Fruit fly (Drosophila melanogaster) whole organism, embryonic: ENCODE measurements around the gene CG6733.

Experiments
- Aef1 ChIP-seq: fragments of 200-800 bp; sonication (Bioruptor generic); IDR thresholded peaks from 3 replicates; pipeline ENCODE4 v1.3.6; 2022; ENCODE audit warnings: missing biosample characterization, missing genetic modification characterization
- Awh ChIP-seq: fragments of 200-800 bp; sonication (Bioruptor generic); IDR thresholded peaks from 2 replicates; pipeline ENCODE4, ENCODE4 v1.3.6; 2022; ENCODE audit warnings: missing biosample characterization, missing genetic modification characterization
- Bdp1 ChIP-seq: fragments of 200-800 bp; sonication (Bioruptor generic); optimal IDR thresholded peaks from 3 replicates; lab custom pipeline; 2016; ENCODE audit warnings: missing biosample characterization, missing genetic modification characterization
- CG10462 ChIP-seq: fragments of 200-800 bp; sonication (Bioruptor generic); optimal IDR thresholded peaks from 2 replicates; lab custom pipeline; 2016; ENCODE audit warnings: missing biosample characterization, missing genetic modification characterization
- CG11456 ChIP-seq: fragments of 200-800 bp; sonication (Bioruptor generic); IDR thresholded peaks from 3 replicates; pipeline ENCODE4 v1.3.6; 2022; ENCODE audit warnings: missing biosample characterization, missing genetic modification characterization
- CG11560 ChIP-seq: fragments of 200-800 bp; sonication (Bioruptor generic); IDR thresholded peaks from 3 replicates; pipeline ENCODE4 v1.3.6; 2022; ENCODE audit warnings: missing biosample characterization, missing genetic modification characterization
- CG12659 ChIP-seq: fragments of 200-800 bp; sonication (Bioruptor generic); optimal IDR thresholded peaks from 3 replicates; lab custom pipeline; 2017; ENCODE audit warnings: mild to moderate bottlenecking, missing biosample characterization, missing genetic modification reagents, missing genetic modification characterization
- CG12942 ChIP-seq: fragments of 200-800 bp; sonication (Bioruptor generic); optimal IDR thresholded peaks from 3 replicates; lab custom pipeline; 2016; ENCODE audit warnings: missing biosample characterization, missing genetic modification characterization
- CG13775 ChIP-seq: fragments of 200-800 bp; sonication (Bioruptor generic); optimal IDR thresholded peaks from 3 replicates; lab custom pipeline; 2017; ENCODE audit warnings: missing biosample characterization, mild to moderate bottlenecking, missing genetic modification characterization
- CG14710 ChIP-seq: fragments of 200-800 bp; sonication (Bioruptor generic); optimal IDR thresholded peaks from 3 replicates; lab custom pipeline; 2019; ENCODE audit warnings: missing biosample characterization, mild to moderate bottlenecking, missing genetic modification characterization, moderate library complexity
- CG14965 ChIP-seq: fragments of 200-800 bp; sonication (Bioruptor generic); optimal IDR thresholded peaks from 2 replicates; lab custom pipeline; 2016; ENCODE audit warnings: missing biosample characterization, missing genetic modification characterization, borderline replicate concordance
- CG15269 ChIP-seq: fragments of 200-800 bp; sonication (Bioruptor generic); optimal IDR thresholded peaks from 2 replicates; lab custom pipeline; 2018; ENCODE audit warnings: missing biosample characterization, mild to moderate bottlenecking, missing genetic modification characterization, moderate library complexity
- CG17359 ChIP-seq: fragments of 200-800 bp; sonication (Bioruptor generic); optimal IDR thresholded peaks from 3 replicates; lab custom pipeline; 2018; ENCODE audit warnings: missing biosample characterization, mild to moderate bottlenecking, missing genetic modification characterization, moderate library complexity
- CG1792 ChIP-seq: fragments of 200-800 bp; sonication (Bioruptor generic); optimal IDR thresholded peaks from 2 replicates; lab custom pipeline; 2016; ENCODE audit warnings: missing biosample characterization, missing genetic modification characterization
- CG18476 ChIP-seq: fragments of 200-800 bp; sonication (Bioruptor generic); optimal IDR thresholded peaks from 2 replicates; lab custom pipeline; 2016; ENCODE audit warnings: missing biosample characterization, mild to moderate bottlenecking, missing genetic modification characterization
- CG2129 ChIP-seq: fragments of 200-800 bp; sonication (Bioruptor generic); IDR thresholded peaks from 2 replicates; pipeline ENCODE4 v1.3.6; 2022; ENCODE audit warnings: missing biosample characterization, missing genetic modification characterization; ENCODE audit not compliant: partially characterized antibody
- CG2199 ChIP-seq: fragments of 200-800 bp; sonication (Bioruptor generic); IDR thresholded peaks from 3 replicates; pipeline ENCODE4 v1.3.6; 2022; ENCODE audit warnings: missing biosample characterization, missing genetic modification characterization
- CG31224 ChIP-seq: fragments of 200-800 bp; sonication (Bioruptor generic); IDR thresholded peaks from 2 replicates; pipeline ENCODE4 v1.3.6; 2022; ENCODE audit warnings: missing biosample characterization, missing genetic modification characterization
- CG32532 ChIP-seq: fragments of 200-800 bp; sonication (Bioruptor generic); IDR thresholded peaks from 2 replicates; pipeline ENCODE4 v1.3.6; 2022; ENCODE audit warnings: missing biosample characterization, missing genetic modification characterization
- CG33557 ChIP-seq: fragments of 200-800 bp; sonication (Bioruptor generic); optimal IDR thresholded peaks from 2 replicates; lab custom pipeline; 2019; ENCODE audit warnings: missing biosample characterization, mild to moderate bottlenecking, missing genetic modification characterization, moderate library complexity
- CG4282 ChIP-seq: fragments of 200-800 bp; sonication (Bioruptor generic); optimal IDR thresholded peaks from 2 replicates; lab custom pipeline; 2016; ENCODE audit warnings: missing biosample characterization, missing genetic modification characterization
- CG5953 ChIP-seq: fragments of 200-800 bp; sonication (Bioruptor generic); IDR thresholded peaks from 2 replicates; pipeline ENCODE4 v1.3.6; 2022; ENCODE audit warnings: missing biosample characterization, missing genetic modification characterization
- CG6254 ChIP-seq: fragments of 200-800 bp; sonication (Bioruptor generic); optimal IDR thresholded peaks from 3 replicates; lab custom pipeline; 2017; ENCODE audit warnings: mild to moderate bottlenecking, missing biosample characterization, missing genetic modification reagents, missing genetic modification characterization
- CG6813 ChIP-seq: fragments of 200-800 bp; sonication (Bioruptor generic); optimal IDR thresholded peaks from 2 replicates; lab custom pipeline; 2017; ENCODE audit warnings: missing biosample characterization, missing genetic modification characterization, mild to moderate bottlenecking, moderate library complexity, missing genetic modification reagents
- Dad ChIP-seq: fragments of 200-800 bp; sonication (Bioruptor generic); optimal IDR thresholded peaks from 3 replicates; lab custom pipeline; 2016; ENCODE audit warnings: missing biosample characterization, missing genetic modification characterization
- Elba2 ChIP-seq: fragments of 200-800 bp; sonication (Bioruptor generic); optimal IDR thresholded peaks from 3 replicates; lab custom pipeline; 2016; ENCODE audit warnings: missing biosample characterization, missing genetic modification characterization
- Gug ChIP-seq: fragments of 200-800 bp; sonication (Bioruptor generic); IDR thresholded peaks from 4 replicates; pipeline ENCODE4 v1.3.6; 2022; ENCODE audit warnings: missing biosample characterization, missing genetic modification characterization
- HmgD ChIP-seq: fragments of 200-800 bp; sonication (Bioruptor generic); optimal IDR thresholded peaks from 3 replicates; lab custom pipeline; 2016; ENCODE audit warnings: missing biosample characterization, missing genetic modification characterization
- HmgZ ChIP-seq: fragments of 200-800 bp; sonication (Bioruptor generic); optimal IDR thresholded peaks from 2 replicates; lab custom pipeline; 2018; ENCODE audit warnings: missing biosample characterization, mild to moderate bottlenecking, missing genetic modification characterization
- Hr3 ChIP-seq: fragments of 200-800 bp; sonication (Bioruptor generic); optimal IDR thresholded peaks from 3 replicates; lab custom pipeline; 2016; ENCODE audit warnings: missing biosample characterization, missing genetic modification characterization
- Jarid2 ChIP-seq: fragments of 200-800 bp; sonication (Bioruptor generic); optimal IDR thresholded peaks from 3 replicates; lab custom pipeline; 2017; ENCODE audit warnings: mild to moderate bottlenecking, missing biosample characterization, missing genetic modification reagents, missing genetic modification characterization
- Nf-YC ChIP-seq: fragments of 200-800 bp; optimal IDR thresholded peaks from 3 replicates; lab custom pipeline; 2019; ENCODE audit warnings: missing biosample characterization, mild to moderate bottlenecking, missing genetic modification characterization, moderate library complexity
- Ravus ChIP-seq: fragments of 200-800 bp; sonication (Bioruptor generic); IDR thresholded peaks from 2 replicates; pipeline ENCODE4 v1.3.6; 2022; ENCODE audit warnings: missing biosample characterization, missing genetic modification characterization
- Sin3A ChIP-seq: fragments of >200 bp; optimal IDR thresholded peaks from 2 replicates; lab custom pipeline; 2018
- Spps ChIP-seq: fragments of 200-800 bp; sonication (Bioruptor generic); optimal IDR thresholded peaks from 2 replicates; lab custom pipeline; 2018; ENCODE audit warnings: missing biosample characterization, mild to moderate bottlenecking, missing genetic modification characterization
- Ssrp ChIP-seq: fragments of 200-800 bp; sonication (Bioruptor generic); optimal IDR thresholded peaks from 2 replicates; lab custom pipeline; 2018; ENCODE audit warnings: missing biosample characterization, mild to moderate bottlenecking, missing genetic modification characterization, moderate library complexity
- aop ChIP-seq: fragments of 200-800 bp; sonication (Bioruptor generic); IDR thresholded peaks from 2 replicates; pipeline ENCODE4 v1.3.6; 2022; ENCODE audit warnings: missing biosample characterization, missing genetic modification characterization
- bowl ChIP-seq: fragments of 200-800 bp; sonication (Bioruptor generic); IDR thresholded peaks from 2 replicates; pipeline ENCODE4 v1.3.6; 2022; ENCODE audit warnings: missing biosample characterization, missing genetic modification characterization
- cato ChIP-seq: fragments of 200-800 bp; sonication (Bioruptor generic); optimal IDR thresholded peaks from 2 replicates; lab custom pipeline; 2016; ENCODE audit warnings: missing biosample characterization, missing genetic modification characterization, borderline replicate concordance
- cg ChIP-seq: fragments of 200-800 bp; sonication (Bioruptor generic); optimal IDR thresholded peaks from 3 replicates; lab custom pipeline; 2019; ENCODE audit warnings: missing biosample characterization, mild to moderate bottlenecking, missing genetic modification characterization, moderate library complexity
- lmd ChIP-seq: fragments of 200-800 bp; sonication (Bioruptor generic); IDR thresholded peaks from 2 replicates; pipeline ENCODE4 v1.3.6; 2022; ENCODE audit warnings: missing biosample characterization, missing genetic modification characterization
- nau ChIP-seq: fragments of 200-800 bp; sonication (Bioruptor generic); optimal IDR thresholded peaks from 3 replicates; lab custom pipeline; 2017; ENCODE audit warnings: missing biosample characterization, mild to moderate bottlenecking, missing genetic modification characterization, missing genetic modification reagents
- odd ChIP-seq: fragments of 200-800 bp; sonication (Bioruptor generic); optimal IDR thresholded peaks from 2 replicates; lab custom pipeline; 2017; ENCODE audit warnings: missing biosample characterization, mild to moderate bottlenecking, missing genetic modification characterization
- peb ChIP-seq: fragments of 200-800 bp; sonication (Bioruptor generic); IDR thresholded peaks from 2 replicates; pipeline ENCODE4 v1.3.6; 2022; ENCODE audit warnings: missing biosample characterization, missing genetic modification characterization
- pita ChIP-seq: fragments of 200-800 bp; sonication (Bioruptor generic); optimal IDR thresholded peaks from 2 replicates; lab custom pipeline; 2017; ENCODE audit warnings: missing biosample characterization, mild to moderate bottlenecking, missing genetic modification characterization
- ranshi ChIP-seq: fragments of 200-800 bp; sonication (Bioruptor generic); IDR thresholded peaks from 2 replicates; pipeline ENCODE4 v1.3.6; 2022; ENCODE audit warnings: missing biosample characterization, missing genetic modification characterization
- sens ChIP-seq: fragments of 200-800 bp; sonication (Bioruptor generic); peaks from one replicate; lab custom pipeline; 2016; ENCODE audit warnings: missing biosample characterization, missing genetic modification characterization
- sim ChIP-seq: fragments of 200-800 bp; sonication (Bioruptor generic); IDR thresholded peaks from 2 replicates; pipeline ENCODE4 v1.3.6; 2022; ENCODE audit warnings: missing biosample characterization, missing genetic modification characterization
- so ChIP-seq: fragments of 200-800 bp; sonication (Bioruptor generic); IDR thresholded peaks from 3 replicates; pipeline ENCODE4 v1.3.6; 2022; ENCODE audit warnings: missing biosample characterization, missing genetic modification characterization
- stc ChIP-seq: fragments of 200-800 bp; sonication (Bioruptor generic); IDR thresholded peaks from 2 replicates; pipeline ENCODE4 v1.3.6; 2022; ENCODE audit warnings: missing biosample characterization, missing genetic modification characterization
- sug ChIP-seq: fragments of 200-800 bp; optimal IDR thresholded peaks from 2 replicates; lab custom pipeline; 2019; ENCODE audit warnings: missing biosample characterization, mild to moderate bottlenecking, missing genetic modification characterization, moderate library complexity
- wor ChIP-seq: fragments of 200-800 bp; sonication (Bioruptor generic); IDR thresholded peaks from 2 replicates; pipeline ENCODE4 v1.3.6; 2022; ENCODE audit warnings: missing biosample characterization, missing genetic modification characterization

Gene CG6733

DNA sequence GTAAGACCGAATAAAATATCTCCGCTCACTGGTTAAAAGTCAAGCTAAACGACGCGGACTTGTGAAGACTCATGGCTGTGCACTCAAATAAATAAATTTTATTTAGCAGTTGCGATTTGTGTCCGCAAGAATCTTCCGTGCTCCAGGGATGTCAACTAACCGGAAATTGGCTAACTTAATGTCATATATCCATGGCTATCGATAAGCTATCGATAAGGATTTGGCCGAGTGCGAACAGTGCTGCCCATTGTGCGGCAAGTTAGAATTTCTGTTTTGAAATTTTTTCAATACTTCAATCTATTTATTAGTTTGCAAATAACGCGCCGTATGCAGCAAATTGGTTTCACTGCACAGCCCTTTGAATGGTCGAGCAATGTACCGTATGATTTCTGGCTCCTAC lies 43.6 kb upstream of the CG6733 start, which contains the start of gene p53 (continued):
- peak; percentile 66 for TF ChIP-seq ranshi
- TF ChIP-seq Aef1 (GFP tag; lab: Robert Waterston, UW): peak; percentile 30; the same call in 2 of the 3 replicates
- 0 out of 2 replicates have a peak, but pooled peaks have one; percentile 32 for TF ChIP-seq CG31224 (GFP tag; lab: Robert Waterston, UW)
- TF ChIP-seq CG2199: 0 out of 3 replicates have a peak, but pooled peaks have one; percentile 64
- no peak for TF ChIP-seq wor (GFP tag; lab: Robert Waterston, UW)
- TF ChIP-seq Gug (GFP tag; lab: Robert Waterston, UW): no peak
- TF ChIP-seq aop (GFP tag; lab: Robert Waterston, UW): no peak
- TF ChIP-seq so (GFP tag; lab: Robert Waterston, UW): no peak
- peak; percentile 92 for TF ChIP-seq sens (GFP tag; lab: Kevin White, UChicago)
- peak; percentile 80 for TF ChIP-seq CG32532
- TF ChIP-seq cato: peak; percentile 21
- no peak for TF ChIP-seq Ravus
- TF ChIP-seq Bdp1 (GFP tag; lab: Kevin White, UChicago): peak; percentile 41
- no peak for TF ChIP-seq CG5953 (GFP tag; lab: Robert Waterston, UW)
- TF ChIP-seq stc (GFP tag; lab: Robert Waterston, UW): peak; percentile 76
- no peak for TF ChIP-seq Sin3A (lab: Kevin White, UChicago)
- TF ChIP-seq cg (GFP tag; lab: Kevin White, UChicago): no peak
- peak; percentile 54 for TF ChIP-seq CG15269 (tag; lab: Kevin White, UChicago)
- peak; percentile 27 for TF ChIP-seq CG14965
- peak; percentile 60; the same call in 1 of the 2 replicates for TF ChIP-seq sim (GFP tag; lab: Robert Waterston, UW)
- TF ChIP-seq CG17359 (tag; lab: Kevin White, UChicago): peak; percentile 72
- TF ChIP-seq HmgZ (tag; lab: Kevin White, UChicago): peak; percentile 66
- TF ChIP-seq CG12942 (GFP tag; lab: Kevin White, UChicago): peak; percentile 43
- TF ChIP-seq lmd (GFP tag; lab: Robert Waterston, UW): peak; percentile 79
- TF ChIP-seq odd: peak; percentile 74
- TF ChIP-seq CG10462 (GFP tag; lab: Kevin White, UChicago): no peak
- no peak for TF ChIP-seq Spps
- TF ChIP-seq sug (tag; lab: Kevin White, UChicago): peak; percentile 57
- no peak for TF ChIP-seq pita (GFP tag; lab: Kevin White, UChicago)
- TF ChIP-seq peb: 0 out of 2 replicates have a peak, but pooled peaks have one; percentile 27
- TF ChIP-seq CG11456 (GFP tag; lab: Robert Waterston, UW): peak; percentile 86; the same call in 2 of the 3 replicates
- no peak for TF ChIP-seq Elba2
- peak; percentile 50 for TF ChIP-seq Hr3 (GFP tag; lab: Kevin White, UChicago)
- TF ChIP-seq CG1792: peak; percentile 68
- TF ChIP-seq Dad: peak; percentile 75
- peak; percentile 18 for TF ChIP-seq Nf-YC
- peak; percentile 86 for TF ChIP-seq nau (GFP tag; lab: Kevin White, UChicago)
- TF ChIP-seq CG11560 (tag; lab: Robert Waterston, UW): no peak; the same call in 2 of the 3 replicates
- peak; percentile 30 for TF ChIP-seq CG4282 (GFP tag; lab: Kevin White, UChicago)
- TF ChIP-seq CG33557: peak; percentile 45
- no peak; the same call in 1 of the 2 replicates for TF ChIP-seq CG2129 (GFP tag; lab: Robert Waterston, UW)
- peak; percentile 85 for TF ChIP-seq CG13775 (GFP tag; lab: Kevin White, UChicago)
- peak; percentile 73 for TF ChIP-seq CG14710 (tag; lab: Kevin White, UChicago)
- TF ChIP-seq Ssrp (tag; lab: Kevin White, UChicago): peak; percentile 48
- TF ChIP-seq HmgD: peak; percentile 81
- TF ChIP-seq CG12659 (GFP tag; lab: Kevin White, UChicago): peak; percentile 73
- TF ChIP-seq Awh (GFP tag; lab: Robert Waterston, UW): peak; percentile 78
- TF ChIP-seq Jarid2 (GFP tag; lab: Kevin White, UChicago): peak; percentile 60
- TF ChIP-seq CG6813 (GFP tag; lab: Kevin White, UChicago): peak; percentile 71
- no peak for TF ChIP-seq bowl (GFP tag; lab: Robert Waterston, UW)
- peak; percentile 8 for TF ChIP-seq CG18476
- TF ChIP-seq CG6254: peak; percentile 62
